Worm (Caenorhabditis elegans) whole organism, midembryonic: ENCODE data around the gene pgp-9.

Experiments used
- T22C8.4 ChIP-seq: fragments of 200-800 bp; sonication (Bioruptor generic); IDR thresholded peaks from 2 replicates; pipeline ENCODE4 v1.3.6; 2022; ENCODE audit warnings: missing genetic modification characterization, missing compliant biosample characterization
- cog-1 ChIP-seq: sonication (generic microtip); optimal IDR thresholded peaks from 2 replicates; lab custom pipeline; 2016; ENCODE audit warnings: missing genetic modification characterization, missing compliant biosample characterization
- flt-1 ChIP-seq: fragments of 200-800 bp; sonication (Bioruptor generic); IDR thresholded peaks from 2 replicates; pipeline ENCODE4 v1.3.6; 2022; ENCODE audit warnings: missing genetic modification characterization, missing compliant biosample characterization
- klf-2 ChIP-seq: fragments of 200-800 bp; sonication (Bioruptor generic); conservative IDR thresholded peaks from 2 replicates; pipeline ENCODE4 v1.3.6; 2022; ENCODE audit warnings: missing genetic modification reagents, missing genetic modification characterization, missing compliant biosample characterization
- med-1 ChIP-seq: sonication (generic microtip); optimal IDR thresholded peaks from 2 replicates; lab custom pipeline; 2017; ENCODE audit warnings: missing genetic modification characterization, mild to moderate bottlenecking, missing compliant biosample characterization, antibody characterized with exemption, missing genetic modification reagents; ENCODE audit not compliant: insufficient read depth
- ref-1 ChIP-seq: fragments of 200-800 bp; sonication (Bioruptor generic); conservative IDR thresholded peaks from 2 replicates; pipeline ENCODE4 v1.3.6; 2022; ENCODE audit warnings: missing genetic modification reagents, missing genetic modification characterization, missing compliant biosample characterization
- tab-1 ChIP-seq: fragments of 200-800 bp; sonication (Bioruptor generic); IDR thresholded peaks from 2 replicates; pipeline ENCODE4 v1.3.6; 2022; ENCODE audit warnings: missing genetic modification characterization, missing compliant biosample characterization
- ztf-29 ChIP-seq: fragments of 200-800 bp; sonication (Bioruptor generic); IDR thresholded peaks from 2 replicates; pipeline ENCODE4 v1.3.6; 2022; ENCODE audit warnings: missing genetic modification reagents, missing genetic modification characterization, missing compliant biosample characterization

DNA sequence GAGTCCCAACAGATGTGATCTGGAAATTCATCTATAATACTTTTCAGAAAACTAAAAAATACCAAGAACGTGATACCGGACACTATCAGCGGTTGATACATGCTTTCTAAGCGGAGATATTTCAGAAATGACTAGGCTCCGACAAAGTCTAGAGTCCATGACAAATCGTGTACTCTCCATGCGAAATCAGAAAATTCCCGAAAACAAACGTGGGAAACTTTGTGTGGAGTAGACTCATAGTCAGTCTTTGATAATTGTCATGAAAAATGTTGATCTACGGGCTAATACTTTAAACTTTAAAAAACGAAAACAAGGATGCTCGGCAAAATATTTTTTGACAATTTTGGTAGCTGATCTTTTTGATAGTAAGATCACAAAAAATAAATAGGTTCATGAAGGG is 43.1 kb downstream of the pgp-9 start, which contains the start of gene srx-18:
- TF ChIP-seq cog-1 (tag; lab: Kevin White, UChicago) (no peak), flt-1 (GFP tag; lab: Robert Waterston, UW) (no peak), T22C8.4 (no peak), klf-2 (no peak), ztf-29 (GFP tag; lab: Robert Waterston, UW) (no peak), tab-1 (GFP tag; lab: Robert Waterston, UW) (no peak), ref-1 (no peak), med-1 (GFP tag; lab: Kevin White, UChicago) (no peak)
